Fruit fly (Drosophila melanogaster) whole organism, embryonic: Measurements from ENCODE around the gene CG33095.
A peak's percentile ranks its signal among the peaks of the same experiment; 100 is the strongest.

Source experiments
- CG10959 ChIP-seq: fragments of 200-800 bp; sonication (Bioruptor generic); IDR thresholded peaks from 2 replicates; pipeline ENCODE4 v1.3.6; 2022; ENCODE audit warnings: missing biosample characterization, missing genetic modification characterization
- CG11085 ChIP-seq: fragments of 200-800 bp; sonication (Bioruptor generic); IDR thresholded peaks from 2 replicates; pipeline ENCODE4 v1.3.6; 2022; ENCODE audit warnings: missing biosample characterization, missing genetic modification characterization
- CG11504 ChIP-seq: fragments of 200-800 bp; sonication (Bioruptor generic); optimal IDR thresholded peaks from 3 replicates; lab custom pipeline; 2019; ENCODE audit warnings: missing biosample characterization, mild to moderate bottlenecking, missing genetic modification characterization, moderate library complexity
- CG13296 ChIP-seq: fragments of 200-800 bp; sonication (Bioruptor generic); optimal IDR thresholded peaks from 3 replicates; lab custom pipeline; 2018; ENCODE audit warnings: missing biosample characterization, mild to moderate bottlenecking, missing genetic modification characterization
- CG15479 ChIP-seq: fragments of 200-800 bp; sonication (Bioruptor generic); optimal IDR thresholded peaks from 3 replicates; lab custom pipeline; 2019; ENCODE audit warnings: missing biosample characterization, mild to moderate bottlenecking, missing genetic modification characterization, moderate library complexity
- CG16863 ChIP-seq: fragments of 200-800 bp; sonication (Bioruptor generic); optimal IDR thresholded peaks from 3 replicates; lab custom pipeline; 2016; ENCODE audit warnings: missing biosample characterization, missing genetic modification characterization
- CG17568 ChIP-seq: fragments of 200-800 bp; sonication (Bioruptor generic); optimal IDR thresholded peaks from 2 replicates; lab custom pipeline; 2018; ENCODE audit warnings: missing biosample characterization, mild to moderate bottlenecking, missing genetic modification characterization, moderate library complexity
- CG18599 ChIP-seq: fragments of 200-800 bp; sonication (Bioruptor generic); optimal IDR thresholded peaks from 3 replicates; lab custom pipeline; 2017; ENCODE audit warnings: missing biosample characterization, missing genetic modification characterization, mild to moderate bottlenecking, moderate library complexity, missing genetic modification reagents
- CG30020 ChIP-seq: fragments of 200-800 bp; optimal IDR thresholded peaks from 2 replicates; lab custom pipeline; 2019; ENCODE audit warnings: missing biosample characterization, mild to moderate bottlenecking, missing genetic modification characterization, moderate library complexity
- CG31441 ChIP-seq: fragments of 200-800 bp; sonication (Bioruptor generic); IDR thresholded peaks from 2 replicates; pipeline ENCODE4 v1.3.6; 2022; ENCODE audit warnings: missing biosample characterization, missing genetic modification characterization
- CG33557 ChIP-seq: fragments of 200-800 bp; sonication (Bioruptor generic); optimal IDR thresholded peaks from 2 replicates; lab custom pipeline; 2019; ENCODE audit warnings: missing biosample characterization, mild to moderate bottlenecking, missing genetic modification characterization, moderate library complexity
- CG34224 ChIP-seq: fragments of 200-800 bp; sonication (Bioruptor generic); IDR thresholded peaks from 3 replicates; pipeline ENCODE4 v1.3.6; 2022; ENCODE audit warnings: missing biosample characterization, missing genetic modification characterization; ENCODE audit not compliant: partially characterized antibody
- CG8388 ChIP-seq: fragments of 200-800 bp; sonication (Bioruptor generic); optimal IDR thresholded peaks from 2 replicates; lab custom pipeline; 2019; ENCODE audit warnings: missing biosample characterization, mild to moderate bottlenecking, missing genetic modification characterization, moderate library complexity
- CG9215 ChIP-seq: fragments of 200-800 bp; sonication (Bioruptor generic); IDR thresholded peaks from 2 replicates; pipeline ENCODE4 v1.3.6; 2022; ENCODE audit warnings: missing biosample characterization, missing genetic modification characterization
- CG9437 ChIP-seq: fragments of 200-800 bp; sonication (Bioruptor generic); optimal IDR thresholded peaks from 2 replicates; lab custom pipeline; 2018; ENCODE audit warnings: missing biosample characterization, mild to moderate bottlenecking, missing genetic modification characterization
- CoRest ChIP-seq: fragments of 200-800 bp; sonication (Bioruptor generic); optimal IDR thresholded peaks from 3 replicates; lab custom pipeline; 2018; ENCODE audit warnings: missing biosample characterization, mild to moderate bottlenecking, missing genetic modification characterization, moderate library complexity
- Dfd ChIP-seq, 2 experiments: fragments of >200 bp; optimal IDR thresholded peaks; 2 replicates each; lab custom pipeline; 2017; ENCODE audit warnings: missing biosample characterization in 2 of 2, missing genetic modification characterization in 2 of 2
- ERR ChIP-seq: fragments of 200-800 bp; sonication (Bioruptor generic); optimal IDR thresholded peaks from 2 replicates; lab custom pipeline; 2016; ENCODE audit warnings: missing biosample characterization, missing genetic modification characterization
- Hey ChIP-seq: fragments of 200-800 bp; sonication (Bioruptor generic); optimal IDR thresholded peaks from 3 replicates; lab custom pipeline; 2018; ENCODE audit warnings: missing biosample characterization, mild to moderate bottlenecking, missing genetic modification characterization
- MBD-R2 ChIP-seq: fragments of 200-800 bp; sonication (Bioruptor generic); IDR thresholded peaks from 2 replicates; pipeline ENCODE4 v1.3.6; 2022; ENCODE audit warnings: missing biosample characterization, missing genetic modification characterization
- Nf-YA ChIP-seq: fragments of 200-800 bp; sonication (Bioruptor generic); IDR thresholded peaks from 2 replicates; pipeline ENCODE4 v1.3.6; 2022; ENCODE audit warnings: missing biosample characterization, missing genetic modification characterization
- Six4 ChIP-seq: fragments of 200-800 bp; sonication (Bioruptor generic); optimal IDR thresholded peaks from 2 replicates; lab custom pipeline; 2016; ENCODE audit warnings: missing biosample characterization, missing genetic modification characterization
- abd-A ChIP-seq: fragments of 200-800 bp; sonication (Bioruptor generic); optimal IDR thresholded peaks from 3 replicates; lab custom pipeline; 2019; ENCODE audit warnings: missing biosample characterization, mild to moderate bottlenecking, missing genetic modification characterization, moderate library complexity
- amos ChIP-seq: fragments of 200-800 bp; sonication (Bioruptor generic); IDR thresholded peaks from 2 replicates; pipeline ENCODE4 v1.3.6; 2022; ENCODE audit warnings: missing biosample characterization, missing genetic modification characterization; ENCODE audit not compliant: partially characterized antibody
- cad ChIP-seq: fragments of >200 bp; optimal IDR thresholded peaks from 2 replicates; lab custom pipeline; 2017; ENCODE audit warnings: missing biosample characterization, missing genetic modification characterization
- chm ChIP-seq: fragments of 200-800 bp; sonication (Bioruptor generic); IDR thresholded peaks from 2 replicates; pipeline ENCODE4 v1.3.6; 2022; ENCODE audit warnings: missing biosample characterization, missing genetic modification characterization
- crp ChIP-seq, 2 experiments: fragments of 200-800 bp; sonication (Bioruptor generic); optimal IDR thresholded peaks; 2 replicates in 1 of 2; 3 replicates in 1 of 2; lab custom pipeline; 2017; ENCODE audit warnings: missing biosample characterization in 2 of 2, missing genetic modification characterization in 2 of 2, mild to moderate bottlenecking in 1 of 2, moderate library complexity in 1 of 2
- dimm ChIP-seq: fragments of 200-800 bp; sonication (Bioruptor generic); IDR thresholded peaks from 2 replicates; pipeline ENCODE4 v1.3.6; 2022; ENCODE audit warnings: missing biosample characterization, missing genetic modification characterization
- fd64A ChIP-seq: fragments of 200-800 bp; sonication (Bioruptor generic); optimal IDR thresholded peaks from 3 replicates; lab custom pipeline; 2018; ENCODE audit warnings: missing biosample characterization, mild to moderate bottlenecking, missing genetic modification characterization
- fru ChIP-seq: fragments of >200 bp; optimal IDR thresholded peaks from 2 replicates; lab custom pipeline; 2017
- gfzf ChIP-seq: fragments of 200-800 bp; sonication (Bioruptor generic); optimal IDR thresholded peaks from 2 replicates; lab custom pipeline; 2016; ENCODE audit warnings: missing biosample characterization, mild to moderate bottlenecking, missing genetic modification characterization, moderate library complexity
- ham ChIP-seq: fragments of 200-800 bp; sonication (Bioruptor generic); IDR thresholded peaks from 2 replicates; pipeline ENCODE4 v1.3.6; 2022; ENCODE audit warnings: missing biosample characterization, missing genetic modification characterization
- hth ChIP-seq: fragments of >200 bp; optimal IDR thresholded peaks from 2 replicates; lab custom pipeline; 2017; ENCODE audit warnings: inconsistent platforms
- lab ChIP-seq: fragments of 200-800 bp; sonication (Bioruptor generic); optimal IDR thresholded peaks from 3 replicates; lab custom pipeline; 2017; ENCODE audit warnings: missing biosample characterization, missing genetic modification characterization, mild to moderate bottlenecking, moderate library complexity, missing genetic modification reagents
- maf-S ChIP-seq: fragments of 200-800 bp; sonication (Bioruptor generic); optimal IDR thresholded peaks from 2 replicates; lab custom pipeline; 2016; ENCODE audit warnings: missing biosample characterization, missing genetic modification characterization
- mirr ChIP-seq: fragments of 200-800 bp; sonication (Bioruptor generic); optimal IDR thresholded peaks from 3 replicates; lab custom pipeline; 2018; ENCODE audit warnings: missing biosample characterization, mild to moderate bottlenecking, missing genetic modification characterization
- nerfin-1 ChIP-seq: fragments of 200-800 bp; sonication (Bioruptor generic); optimal IDR thresholded peaks from 3 replicates; lab custom pipeline; 2019; ENCODE audit warnings: missing biosample characterization, mild to moderate bottlenecking, missing genetic modification characterization, moderate library complexity
- onecut ChIP-seq: fragments of 200-800 bp; sonication (Bioruptor generic); IDR thresholded peaks from 2 replicates; pipeline ENCODE4 v1.3.6; 2022; ENCODE audit warnings: missing biosample characterization, missing genetic modification characterization
- prd ChIP-seq, 3 experiments: fragments of >200 bp in 2 of 3; fragments of 200-800 bp in 1 of 3; sonication (Bioruptor generic) in 1 of 3; optimal IDR thresholded peaks in 2 of 3; IDR thresholded peaks in 1 of 3; 2 replicates in 2 of 3; 3 replicates in 1 of 3; pipeline versions ENCODE4 v1.3.6 to Lab custom; 2017 to 2022; ENCODE audit warnings: missing biosample characterization in 1 of 3, missing genetic modification characterization in 1 of 3
- row ChIP-seq: fragments of 200-800 bp; sonication (Bioruptor generic); IDR thresholded peaks from 3 replicates; pipeline ENCODE4 v1.3.6; 2022; ENCODE audit warnings: missing biosample characterization, missing genetic modification characterization
- sens ChIP-seq: fragments of 200-800 bp; sonication (Bioruptor generic); peaks from one replicate; lab custom pipeline; 2016; ENCODE audit warnings: missing biosample characterization, missing genetic modification characterization
- sob ChIP-seq: fragments of 200-800 bp; sonication (Bioruptor generic); IDR thresholded peaks from 2 replicates; pipeline ENCODE4 v1.3.6; 2022; ENCODE audit warnings: missing biosample characterization, missing genetic modification characterization
- unc-4 ChIP-seq: fragments of 200-800 bp; sonication (Bioruptor generic); IDR thresholded peaks from 2 replicates; pipeline ENCODE4 v1.3.6; 2022; ENCODE audit warnings: missing biosample characterization, missing genetic modification characterization; ENCODE audit not compliant: partially characterized antibody
- vfl ChIP-seq: fragments of 200-800 bp; sonication (Bioruptor generic); optimal IDR thresholded peaks from 2 replicates; lab custom pipeline; 2016; ENCODE audit warnings: missing biosample characterization, missing genetic modification characterization

Gene CG33095

dm6 chr3R:25069569-25069968 is 27.9 kb upstream of the CG33095 start, which contains the start of the genes Stt3B and CG11839 (continued):
- TF ChIP-seq Dfd (GFP tag; optimal IDR thresholded peaks at IDR 0.05; lab: Kevin White, UChicago): no peak
- no peak for TF ChIP-seq Hey (tag; lab: Kevin White, UChicago)
- TF ChIP-seq CG11085 (GFP tag; lab: Robert Waterston, UW): no peak
- TF ChIP-seq ham: no peak
- peak; percentile 97 for TF ChIP-seq unc-4
- TF ChIP-seq maf-S (GFP tag; lab: Kevin White, UChicago): peak; percentile 69
- TF ChIP-seq CG15479: no peak
- peak; percentile 91 for TF ChIP-seq CG30020 (tag; lab: Kevin White, UChicago)
- peak; percentile 90 for TF ChIP-seq amos (GFP tag; lab: Robert Waterston, UW)
- no peak for TF ChIP-seq CG10959 (GFP tag; lab: Robert Waterston, UW)
- TF ChIP-seq CG33557 (GFP tag; lab: Kevin White, UChicago): peak; percentile 54
- no peak for TF ChIP-seq dimm (GFP tag; lab: Robert Waterston, UW)
- peak; percentile 71 for TF ChIP-seq CG9437
- peak; percentile 93 for TF ChIP-seq CG34224 (GFP tag; lab: Robert Waterston, UW)
- TF ChIP-seq sob: peak; percentile 85; the same call in 1 of the 2 replicates
- no peak for TF ChIP-seq hth
- peak; percentile 96 for TF ChIP-seq sens
- TF ChIP-seq vfl (GFP tag; lab: Kevin White, UChicago): peak; percentile 77
- TF ChIP-seq ERR (GFP tag; lab: Kevin White, UChicago): peak; percentile 59
- TF ChIP-seq fru: no peak
- TF ChIP-seq cad: no peak
- TF ChIP-seq CG11504 (tag; lab: Kevin White, UChicago): no peak
- peak; percentile 74 for TF ChIP-seq Six4 (GFP tag; lab: Kevin White, UChicago)
- no peak for TF ChIP-seq CG31441 (GFP tag; lab: Robert Waterston, UW)
- TF ChIP-seq abd-A (tag; lab: Kevin White, UChicago): no peak
- TF ChIP-seq CG18599 (GFP tag; lab: Kevin White, UChicago): no peak
- TF ChIP-seq MBD-R2 (GFP tag; lab: Robert Waterston, UW): peak; percentile 96
- TF ChIP-seq fd64A (GFP tag; lab: Kevin White, UChicago): no peak
- TF ChIP-seq Nf-YA (GFP tag; lab: Robert Waterston, UW): peak; percentile 66
- no peak for TF ChIP-seq CoRest (tag; lab: Kevin White, UChicago)
- no peak for TF ChIP-seq chm (GFP tag; lab: Robert Waterston, UW)
- TF ChIP-seq prd (optimal IDR thresholded peaks at IDR 0.05; lab: Kevin White, UChicago): no peak
- peak; percentile 79 for TF ChIP-seq prd (GFP tag; IDR thresholded peaks at IDR 0.05; lab: Robert Waterston, UW)
- TF ChIP-seq CG9215 (GFP tag; lab: Robert Waterston, UW): no peak
- TF ChIP-seq lab: no peak
- no peak for TF ChIP-seq mirr (GFP tag; lab: Kevin White, UChicago)
- peak; percentile 49 for TF ChIP-seq CG16863 (GFP tag; lab: Kevin White, UChicago)
- peak; percentile 28 for TF ChIP-seq CG8388 (GFP tag; lab: Kevin White, UChicago)
- TF ChIP-seq nerfin-1 (tag; lab: Kevin White, UChicago): peak; percentile 72
- TF ChIP-seq onecut: 0 out of 2 replicates have a peak, but pooled peaks have one; percentile 23
- TF ChIP-seq, all 482 proteins: peak for 264

- peak in 1 of 2 experiments; percentile 74 for TF ChIP-seq crp (GFP tag; optimal IDR thresholded peaks at IDR 0.05; lab: Kevin White, UChicago)
- 0 out of 3 replicates have a peak, but pooled peaks have one; percentile 29 for TF ChIP-seq row (GFP tag; lab: Robert Waterston, UW)
- TF ChIP-seq gfzf (GFP tag; lab: Kevin White, UChicago): peak; percentile 59
- 0 out of 2 replicates have a peak, but pooled peaks have one; percentile 8 for TF ChIP-seq MBD-R2 (GFP tag; lab: Robert Waterston, UW)
- no peak for TF ChIP-seq CG13296 (GFP tag; lab: Kevin White, UChicago)
- TF ChIP-seq CG17568 (GFP tag; lab: Kevin White, UChicago): no peak
Observed at dm6 chr3R:25070871-25071270, 26.6 kb upstream of the CG33095 start, which contains the start of gene CG11836. CG11836 (plus strand) TSS chr3R:25071126.
